Worm (Caenorhabditis elegans) whole organism, late embryonic: Measurements from ENCODE around the gene C02D5.2.

Source experiments
- C08G9.2 ChIP-seq: sonication (generic microtip); optimal IDR thresholded peaks from 2 replicates; lab custom pipeline; 2016; ENCODE audit warnings: mild to moderate bottlenecking, missing genetic modification characterization, moderate library complexity, missing compliant biosample characterization
- F13H6.1 ChIP-seq: sonication (generic microtip); optimal IDR thresholded peaks from 2 replicates; lab custom pipeline; 2016; ENCODE audit warnings: missing genetic modification characterization, missing compliant biosample characterization
- K02D7.2 ChIP-seq: sonication (generic microtip); optimal IDR thresholded peaks from 2 replicates; lab custom pipeline; 2017; ENCODE audit warnings: mild to moderate bottlenecking, missing genetic modification characterization, missing compliant biosample characterization
- K09A11.1 ChIP-seq: sonication (generic microtip); optimal IDR thresholded peaks from 2 replicates; lab custom pipeline; 2017; ENCODE audit warnings: antibody characterized with exemption, mild to moderate bottlenecking, missing genetic modification characterization, missing compliant biosample characterization; ENCODE audit not compliant: insufficient read depth
- Y22D7AL.16 ChIP-seq: sonication (generic microtip); optimal IDR thresholded peaks from 2 replicates; lab custom pipeline; 2016; ENCODE audit warnings: missing genetic modification characterization, missing compliant biosample characterization
- ama-1 ChIP-seq: fragments of 150-350 bp; optimal IDR thresholded peaks from 2 replicates; lab custom pipeline; 2014
- ceh-14 ChIP-seq: sonication (generic microtip); optimal IDR thresholded peaks from 2 replicates; lab custom pipeline; 2016; ENCODE audit warnings: missing genotype, missing genetic modification characterization, missing compliant biosample characterization
- ceh-18 ChIP-seq: sonication (generic microtip); optimal IDR thresholded peaks from 2 replicates; lab custom pipeline; 2016; ENCODE audit warnings: missing genetic modification characterization, missing compliant biosample characterization
- ceh-2 ChIP-seq: sonication (generic microtip); optimal IDR thresholded peaks from 2 replicates; lab custom pipeline; 2016; ENCODE audit warnings: missing genotype, missing genetic modification characterization, missing compliant biosample characterization
- ceh-31 ChIP-seq: sonication (generic microtip); optimal IDR thresholded peaks from 2 replicates; lab custom pipeline; 2016; ENCODE audit warnings: missing genetic modification characterization, missing compliant biosample characterization
- ceh-34 ChIP-seq: sonication (generic microtip); optimal IDR thresholded peaks from 2 replicates; lab custom pipeline; 2016; ENCODE audit warnings: mild to moderate bottlenecking, missing genetic modification characterization, missing compliant biosample characterization
- ceh-48 ChIP-seq: sonication (generic microtip); optimal IDR thresholded peaks from 2 replicates; lab custom pipeline; 2016; ENCODE audit warnings: missing genetic modification characterization, inconsistent platforms, missing compliant biosample characterization
- ceh-6 ChIP-seq: fragments of 200-800 bp; sonication (Bioruptor generic); optimal IDR thresholded peaks from 2 replicates; lab custom pipeline; 2018; ENCODE audit warnings: mild to moderate bottlenecking, missing genetic modification characterization, missing compliant biosample characterization
- ceh-9 ChIP-seq: sonication (generic microtip); optimal IDR thresholded peaks from 2 replicates; lab custom pipeline; 2016; ENCODE audit warnings: mild to moderate bottlenecking, missing genetic modification characterization, inconsistent platforms, missing compliant biosample characterization
- che-1 ChIP-seq: sonication (generic microtip); optimal IDR thresholded peaks from 2 replicates; lab custom pipeline; 2016; ENCODE audit warnings: mild to moderate bottlenecking, missing genetic modification characterization, missing compliant biosample characterization
- dmd-4 ChIP-seq: sonication (generic microtip); optimal IDR thresholded peaks from 2 replicates; lab custom pipeline; 2016; ENCODE audit warnings: borderline replicate concordance, missing genetic modification characterization, missing compliant biosample characterization
- dve-1 ChIP-seq: sonication (generic microtip); optimal IDR thresholded peaks from 2 replicates; lab custom pipeline; 2017; ENCODE audit warnings: antibody characterized with exemption, mild to moderate bottlenecking, missing genetic modification characterization, missing compliant biosample characterization
- elt-2 ChIP-seq: sonication (generic microtip); optimal IDR thresholded peaks from 2 replicates; lab custom pipeline; 2016; ENCODE audit warnings: missing genetic modification reagents, missing genetic modification characterization, missing compliant biosample characterization
- elt-4 ChIP-seq: sonication (generic microtip); optimal IDR thresholded peaks from 2 replicates; lab custom pipeline; 2016; ENCODE audit warnings: missing genetic modification characterization, missing compliant biosample characterization
- ets-4 ChIP-seq: sonication (generic microtip); optimal IDR thresholded peaks from 2 replicates; lab custom pipeline; 2016; ENCODE audit warnings: missing genetic modification characterization, missing compliant biosample characterization
- fax-1 ChIP-seq: sonication (generic microtip); optimal IDR thresholded peaks from 2 replicates; lab custom pipeline; 2016; ENCODE audit warnings: missing genotype, missing genetic modification characterization, missing compliant biosample characterization
- fkh-6 ChIP-seq: sonication (generic microtip); optimal IDR thresholded peaks from 2 replicates; lab custom pipeline; 2016; ENCODE audit warnings: missing genetic modification characterization, missing compliant biosample characterization
- gmeb-2 ChIP-seq: sonication (generic microtip); optimal IDR thresholded peaks from 2 replicates; lab custom pipeline; 2016; ENCODE audit warnings: missing genetic modification characterization, inconsistent platforms, missing compliant biosample characterization
- hlh-6 ChIP-seq: sonication (generic microtip); optimal IDR thresholded peaks from 2 replicates; lab custom pipeline; 2016; ENCODE audit warnings: missing genotype, missing genetic modification characterization, missing compliant biosample characterization
- hlh-8 ChIP-seq: sonication (generic microtip); optimal IDR thresholded peaks from 2 replicates; lab custom pipeline; 2016; ENCODE audit warnings: missing genotype, missing genetic modification characterization, missing compliant biosample characterization
- lim-6 ChIP-seq: sonication (generic microtip); optimal IDR thresholded peaks from 2 replicates; lab custom pipeline; 2016; ENCODE audit warnings: missing genetic modification characterization, missing compliant biosample characterization
- madf-2 ChIP-seq: sonication (generic microtip); optimal IDR thresholded peaks from 2 replicates; lab custom pipeline; 2017; ENCODE audit warnings: missing genetic modification characterization, missing compliant biosample characterization
- nfya-1 ChIP-seq: sonication (generic microtip); optimal IDR thresholded peaks from 2 replicates; lab custom pipeline; 2017; ENCODE audit warnings: missing genetic modification characterization, mild to moderate bottlenecking, missing compliant biosample characterization, antibody characterized with exemption, moderate library complexity
- nhr-232 ChIP-seq: sonication (generic microtip); optimal IDR thresholded peaks from 2 replicates; lab custom pipeline; 2016; ENCODE audit warnings: missing genetic modification characterization, missing compliant biosample characterization
- pha-4 ChIP-seq: fragments of 150-350 bp; optimal IDR thresholded peaks from 2 replicates; lab custom pipeline; 2018; ENCODE audit warnings: missing biosample characterization, missing genetic modification reagents, missing genetic modification characterization
- pros-1 ChIP-seq: fragments of 150-350 bp; optimal IDR thresholded peaks from 2 replicates; lab custom pipeline; 2014; ENCODE audit warnings: missing biosample characterization, missing genetic modification reagents, missing genetic modification characterization
- ref-2 ChIP-seq: sonication (generic microtip); optimal IDR thresholded peaks from 2 replicates; lab custom pipeline; 2016; ENCODE audit warnings: missing genetic modification characterization, missing compliant biosample characterization
- rnt-1 ChIP-seq: sonication (generic microtip); optimal IDR thresholded peaks from 2 replicates; lab custom pipeline; 2016; ENCODE audit warnings: missing genetic modification characterization, missing compliant biosample characterization
- sdc-2 ChIP-seq: sonication (generic microtip); optimal IDR thresholded peaks from 2 replicates; lab custom pipeline; 2016; ENCODE audit warnings: missing genotype, missing genetic modification characterization, missing compliant biosample characterization
- sox-2 ChIP-seq: fragments of 200-800 bp; sonication (Bioruptor generic); IDR thresholded peaks from 2 replicates; pipeline ENCODE4 v1.3.6; 2022; ENCODE audit warnings: missing genetic modification reagents, missing genetic modification characterization, missing compliant biosample characterization
- syd-9 ChIP-seq: sonication (generic microtip); optimal IDR thresholded peaks from 2 replicates; lab custom pipeline; 2016; ENCODE audit warnings: mild to moderate bottlenecking, missing genetic modification characterization, moderate library complexity, missing compliant biosample characterization
- tbx-2 ChIP-seq: sonication (generic microtip); optimal IDR thresholded peaks from 2 replicates; lab custom pipeline; 2016; ENCODE audit warnings: missing genetic modification characterization, missing compliant biosample characterization
- tbx-7 ChIP-seq: sonication (generic microtip); optimal IDR thresholded peaks from 2 replicates; lab custom pipeline; 2016; ENCODE audit warnings: missing genotype, missing genetic modification characterization, missing compliant biosample characterization
- unc-42 ChIP-seq: sonication (generic microtip); optimal IDR thresholded peaks from 2 replicates; lab custom pipeline; 2016; ENCODE audit warnings: missing genotype, missing genetic modification characterization, missing compliant biosample characterization
- unc-55 ChIP-seq: sonication (generic microtip); optimal IDR thresholded peaks from 2 replicates; lab custom pipeline; 2017; ENCODE audit warnings: missing biosample characterization, missing genetic modification reagents, missing genetic modification characterization
- zip-5 ChIP-seq: sonication (generic microtip); optimal IDR thresholded peaks from 2 replicates; lab custom pipeline; 2016; ENCODE audit warnings: missing genetic modification characterization, missing compliant biosample characterization
- ztf-16 ChIP-seq: sonication (generic microtip); optimal IDR thresholded peaks from 2 replicates; lab custom pipeline; 2017; ENCODE audit warnings: missing genetic modification characterization, missing compliant biosample characterization

The C02D5.2 gene

ce11 chrIII:8521654-8522392 is 35.3 kb upstream of the C02D5.2 start:
- TF ChIP-seq lim-6 (tag; lab: Kevin White, UChicago) (no peak), zip-5 (tag; lab: Kevin White, UChicago) (no peak)

ce11 chrIII:8524773-8525172 is 32.4 kb upstream of the C02D5.2 start, which contains the start of gene idpp-15:
idpp-15 (plus strand) TSS chrIII:8525073.
- no peak for TF ChIP-seq K02D7.2 (tag; lab: Kevin White, UChicago)
- TF ChIP-seq ceh-31 = no peak
- no peak for TF ChIP-seq ceh-9 (tag; lab: Kevin White, UChicago)
- TF ChIP-seq hlh-6 (tag; lab: Kevin White, UChicago) = no peak
- TF ChIP-seq ceh-48 (tag; lab: Kevin White, UChicago) = no peak
- no peak for TF ChIP-seq rnt-1 (tag; lab: Kevin White, UChicago)
- no peak for TF ChIP-seq dve-1 (tag; lab: Kevin White, UChicago)
- no peak for TF ChIP-seq fax-1 (tag; lab: Kevin White, UChicago)
- TF ChIP-seq madf-2 = no peak
- no peak for TF ChIP-seq ceh-6
- no peak for TF ChIP-seq ztf-16 (tag; lab: Kevin White, UChicago)
- no peak for TF ChIP-seq dmd-4 (tag; lab: Kevin White, UChicago)
- no peak for TF ChIP-seq pha-4 (tag; lab: Kevin White, UChicago)
- TF ChIP-seq, all 69 proteins: peak for 0

- TF ChIP-seq dmd-4 (tag; lab: Kevin White, UChicago) (no peak), nhr-232 (tag; lab: Kevin White, UChicago) (no peak), ama-1 (lab: Kevin White, UChicago) (peak; percentile 94), unc-42 (tag; lab: Kevin White, UChicago) (peak; percentile 23), pros-1 (tag; lab: Kevin White, UChicago) (no peak), fkh-6 (peak; percentile 46), ceh-2 (peak; percentile 75), ref-2 (tag; lab: Kevin White, UChicago) (peak; percentile 58), tbx-7 (peak; percentile 63), ceh-9 (tag; lab: Kevin White, UChicago) (no peak), K09A11.1 (tag; lab: Kevin White, UChicago) (peak; percentile 14), rnt-1 (tag; lab: Kevin White, UChicago) (peak; percentile 8), nfya-1 (peak; percentile 100), ets-4 (tag; lab: Kevin White, UChicago) (peak; percentile 78), ceh-31 (peak; percentile 90), ceh-6 (no peak), elt-2 (no peak), zip-5 (tag; lab: Kevin White, UChicago) (peak; percentile 1), tbx-2 (tag; lab: Kevin White, UChicago) (peak; percentile 74), gmeb-2 (tag; lab: Kevin White, UChicago) (peak; percentile 37), unc-55 (GFP tag; lab: Kevin White, UChicago) (peak; percentile 57), ceh-34 (peak; percentile 46), lim-6 (tag; lab: Kevin White, UChicago) (peak; percentile 39), C08G9.2 (tag; lab: Kevin White, UChicago) (peak; percentile 82), hlh-8 (tag; lab: Kevin White, UChicago) (no peak), elt-4 (tag; lab: Kevin White, UChicago) (no peak), sdc-2 (tag; lab: Kevin White, UChicago) (peak; percentile 2)
These were observed 28.1 kb upstream of the C02D5.2 start for ce11 chrIII:8529002-8529401.

ce11 chrIII:8529772-8530171 is 27.4 kb upstream of the C02D5.2 start, which contains the start of gene ZC21.10:
ZC21.10 (plus strand) TSS chrIII:8530072.
- TF ChIP-seq ceh-2 (no peak), pha-4 (tag; lab: Kevin White, UChicago) (no peak), F13H6.1 (tag; lab: Kevin White, UChicago) (no peak), sox-2 (GFP tag; lab: Robert Waterston, UW) (no peak), che-1 (tag; lab: Kevin White, UChicago) (no peak), C08G9.2 (tag; lab: Kevin White, UChicago) (no peak), nhr-232 (tag; lab: Kevin White, UChicago) (no peak), syd-9 (no peak), sdc-2 (tag; lab: Kevin White, UChicago) (no peak), gmeb-2 (tag; lab: Kevin White, UChicago) (no peak), ceh-18 (tag; lab: Kevin White, UChicago) (no peak), ceh-14 (tag; lab: Kevin White, UChicago) (no peak), ceh-6 (no peak), Y22D7AL.16 (no peak)
